Fruit fly (Drosophila melanogaster): Measurements from ENCODE around the gene S1P.

The S1P gene

DNA sequence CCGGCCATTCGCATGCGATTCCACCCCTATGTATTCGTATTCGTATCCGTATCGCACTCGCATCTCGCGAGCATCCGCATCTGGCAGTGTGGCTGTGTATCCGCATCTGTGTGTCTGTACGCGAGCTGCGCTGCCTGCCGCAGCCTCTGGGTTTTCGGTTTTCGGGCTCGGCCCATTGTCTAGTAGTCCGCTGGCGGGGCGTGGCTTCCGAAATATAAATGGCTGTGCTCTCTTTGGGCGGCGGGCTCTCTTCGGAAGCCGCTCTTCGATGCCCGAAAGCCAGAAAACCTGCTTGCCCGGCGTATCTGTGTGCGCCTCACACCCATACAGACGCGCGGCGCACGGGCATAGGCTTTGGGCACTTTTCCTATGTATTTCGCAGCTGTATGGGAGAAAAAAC lies 18.8 kb downstream of the S1P start (continued):
- peak; percentile 55; the same call in 1 of the 3 replicates for TF ChIP-seq CG34224 (GFP tag; IDR thresholded peaks at IDR 0.05; ENCODE audit: partially characterized antibody)
- TF ChIP-seq CG17359 (tag; optimal IDR thresholded peaks at IDR 0.05) = no peak
- TF ChIP-seq chinmo (GFP tag; IDR thresholded peaks at IDR 0.05; ENCODE audit: partially characterized antibody) = 0 out of 4 replicates have a peak, but pooled peaks have one; percentile 45
- peak; percentile 38; the same call in 2 of the 3 replicates for TF ChIP-seq zen2 (GFP tag; IDR thresholded peaks at IDR 0.05; ENCODE audit: partially characterized antibody)

DNA sequence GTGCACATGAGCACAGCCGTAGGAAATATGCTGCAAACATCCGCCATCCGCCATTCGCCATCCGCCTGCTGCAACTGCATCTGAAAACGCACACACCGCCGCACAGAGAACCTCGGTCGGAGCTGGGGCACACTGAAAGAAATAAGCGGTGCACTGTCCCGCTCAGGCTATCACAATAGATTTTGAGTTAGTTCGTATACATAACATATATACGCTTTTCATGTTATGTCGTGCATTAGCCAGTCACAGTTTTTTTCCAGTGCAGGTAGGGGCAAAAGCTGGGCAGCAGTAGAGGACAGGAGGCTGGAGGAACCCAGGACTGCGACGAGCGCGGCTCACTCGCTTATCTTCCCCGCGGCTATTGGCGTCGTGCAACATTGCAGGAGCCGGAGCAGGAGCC lies 22.8 kb downstream of the S1P start:
- TF ChIP-seq prd (optimal IDR thresholded peaks at IDR 0.05) (no peak), prd (GFP tag; IDR thresholded peaks at IDR 0.05) (peak; percentile 44; the same call in 1 of the 3 replicates), CG31365 (tag; optimal IDR thresholded peaks at IDR 0.05) (no peak), CG10543 (GFP tag; optimal IDR thresholded peaks at IDR 0.05) (no peak), CG12659 (GFP tag; optimal IDR thresholded peaks at IDR 0.05) (no peak), CG11247 (GFP tag; IDR thresholded peaks at IDR 0.05) (0 out of 2 replicates have a peak, but pooled peaks have one; percentile 32), CG34422 (GFP tag; IDR thresholded peaks at IDR 0.05) (0 out of 3 replicates have a peak, but pooled peaks have one; percentile 31), sens (GFP tag) (peak; percentile 74), Ets65A (GFP tag) (peak; percentile 72), knrl (GFP tag; IDR thresholded peaks at IDR 0.05; ENCODE audit: partially characterized antibody) (0 out of 3 replicates have a peak, but pooled peaks have one; percentile 18), CG14965 (GFP tag; optimal IDR thresholded peaks at IDR 0.05; ENCODE audit: borderline replicate concordance) (no peak), zf30C (GFP tag; optimal IDR thresholded peaks at IDR 0.05) (peak; percentile 9)

DNA sequence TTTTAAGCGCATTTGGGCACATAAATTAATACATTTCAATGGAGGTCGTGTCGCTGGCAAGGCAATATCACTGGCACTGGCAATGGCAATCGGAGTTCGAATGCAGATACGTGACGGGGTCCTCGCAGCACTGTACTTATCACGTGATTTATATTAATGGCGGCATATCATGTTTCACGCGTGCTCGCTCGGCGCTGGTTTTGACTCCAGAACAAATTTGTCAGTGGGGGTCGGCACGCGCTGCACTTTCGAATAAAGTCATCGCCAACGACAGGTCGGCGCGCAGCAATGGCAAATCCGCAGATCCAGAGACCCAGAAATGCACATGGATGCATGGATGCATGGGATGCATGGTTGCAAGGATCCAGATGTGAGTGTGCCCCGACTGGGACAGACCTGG lies 25.9 kb downstream of the S1P start:
- TF ChIP-seq HLHmδ (GFP tag; optimal IDR thresholded peaks at IDR 0.05) = peak; percentile 8
- TF ChIP-seq CG7963 (GFP tag; IDR thresholded peaks at IDR 0.05; ENCODE audit: partially characterized antibody) = 0 out of 3 replicates have a peak, but pooled peaks have one; percentile 49
- TF ChIP-seq Hand (GFP tag; optimal IDR thresholded peaks at IDR 0.05) = no peak
- no peak for TF ChIP-seq ase (GFP tag; IDR thresholded peaks at IDR 0.05)

DNA sequence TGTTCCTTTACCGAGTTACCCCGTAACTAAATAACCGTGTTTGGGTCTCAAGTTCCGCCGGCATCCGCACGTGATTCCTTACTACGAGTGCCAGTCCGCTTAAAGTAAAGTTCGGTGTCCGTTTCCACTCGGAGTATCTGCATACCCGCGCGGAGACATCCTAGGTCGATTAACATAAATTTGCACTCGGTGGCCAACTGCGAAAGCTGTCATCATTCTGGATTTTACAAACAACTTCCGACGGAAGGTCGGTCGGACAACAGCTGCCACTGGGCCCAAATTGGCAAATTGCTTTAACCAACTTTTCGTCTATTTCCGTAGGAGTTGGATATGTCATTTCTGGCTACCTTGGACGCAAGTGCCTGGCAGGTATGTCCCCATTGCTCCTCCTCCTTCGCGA lies 30.6 kb downstream of the S1P start, which contains the start of gene TfAP-2:
TSS of gene TfAP-2 (plus strand) at position 301 of the 400 bp plus-strand sequence.
- no peak for TF ChIP-seq CG18599 (GFP tag; optimal IDR thresholded peaks at IDR 0.05)
- TF ChIP-seq vnd (GFP tag; IDR thresholded peaks at IDR 0.05; ENCODE audit: partially characterized antibody) = 0 out of 3 replicates have a peak, but pooled peaks have one; percentile 20

DNA sequence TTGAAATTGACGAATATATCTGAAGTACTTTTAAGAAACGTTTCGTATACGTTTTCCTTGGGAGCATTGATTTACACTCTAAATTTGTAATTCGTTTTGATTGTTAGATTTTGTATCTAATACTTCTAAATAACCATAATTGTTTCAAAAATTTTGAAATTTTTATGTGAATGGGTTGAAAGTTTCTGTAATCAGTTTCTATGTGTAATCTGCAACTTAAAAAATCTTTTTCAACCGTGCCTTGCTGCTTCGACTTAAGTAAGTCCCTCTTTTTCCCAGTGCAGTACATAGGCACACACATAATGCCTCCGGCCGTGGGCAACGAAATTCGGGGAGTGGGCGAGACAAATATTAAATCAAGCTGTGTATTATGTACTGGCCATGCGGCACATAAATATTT lies 31.8 kb downstream of the S1P start:
- TF ChIP-seq CG8388 (GFP tag; optimal IDR thresholded peaks at IDR 0.05) = peak; percentile 0
- no peak for TF ChIP-seq sr (GFP tag; IDR thresholded peaks at IDR 0.05)
- peak; percentile 75 for TF ChIP-seq sens (GFP tag)
- peak; percentile 34; the same call in 1 of the 2 replicates for TF ChIP-seq ara (GFP tag; IDR thresholded peaks at IDR 0.05)
- 0 out of 2 replicates have a peak, but pooled peaks have one; percentile 12 for TF ChIP-seq CG14667 (GFP tag; IDR thresholded peaks at IDR 0.05)
- TF ChIP-seq trem (tag; optimal IDR thresholded peaks at IDR 0.05) = peak; percentile 12
- TF ChIP-seq luna (GFP tag; optimal IDR thresholded peaks at IDR 0.05) = no peak
- no peak for TF ChIP-seq CG10431 (GFP tag; optimal IDR thresholded peaks at IDR 0.05)
- TF ChIP-seq CG4404 (GFP tag; IDR thresholded peaks at IDR 0.05) = peak; percentile 8; the same call in 1 of the 2 replicates
- TF ChIP-seq CG32767 (GFP tag; IDR thresholded peaks at IDR 0.05) = 0 out of 2 replicates have a peak, but pooled peaks have one; percentile 17
- TF ChIP-seq CG16863 (GFP tag; optimal IDR thresholded peaks at IDR 0.05) = peak; percentile 24
- TF ChIP-seq CG4707 (GFP tag; optimal IDR thresholded peaks at IDR 0.05) = no peak
- TF ChIP-seq cwo (GFP tag; optimal IDR thresholded peaks at IDR 0.05) = no peak
- TF ChIP-seq CG13775 (GFP tag; optimal IDR thresholded peaks at IDR 0.05) = peak; percentile 10
- no peak for TF ChIP-seq usp (GFP tag; optimal IDR thresholded peaks at IDR 0.05)
- no peak for TF ChIP-seq Sin3A (optimal IDR thresholded peaks at IDR 0.05)
- no peak for TF ChIP-seq emc (GFP tag; optimal IDR thresholded peaks at IDR 0.05)
- TF ChIP-seq fd96Cb (tag; optimal IDR thresholded peaks at IDR 0.05) = peak; percentile 23
- TF ChIP-seq CG6854 (GFP tag; optimal IDR thresholded peaks at IDR 0.05) = no peak
- TF ChIP-seq H15 (GFP tag; IDR thresholded peaks at IDR 0.05) = peak; percentile 32; the same call in 2 of the 3 replicates
- peak; percentile 6 for TF ChIP-seq CG4820 (GFP tag; optimal IDR thresholded peaks at IDR 0.05)
- TF ChIP-seq row (GFP tag; IDR thresholded peaks at IDR 0.05) = peak; percentile 46
- TF ChIP-seq eve (GFP tag; optimal IDR thresholded peaks at IDR 0.05) = peak in 1 of 2 experiments; percentile 49
